Worm (Caenorhabditis elegans): Measurements from ENCODE around the gene ZC302.3.

DNA sequence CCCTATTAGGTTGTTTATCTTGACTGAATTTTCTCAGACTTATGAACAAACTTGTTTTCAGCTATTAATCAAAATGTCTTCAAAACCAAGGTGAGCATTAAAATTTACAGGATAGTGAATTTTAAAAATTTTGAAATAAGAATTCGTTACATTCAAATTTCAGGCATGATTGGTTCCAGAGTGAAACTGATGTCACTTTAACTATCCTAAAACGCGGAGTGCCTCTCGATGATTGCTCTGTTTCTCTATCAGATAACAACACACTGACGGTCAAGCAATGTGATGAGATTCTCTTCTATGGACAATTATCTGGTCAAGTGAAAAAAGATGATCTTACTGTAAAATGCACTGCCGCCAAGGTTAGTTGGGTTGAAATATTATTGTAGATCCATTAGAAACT, 30.1 kb upstream of the ZC302.3 start, which contains the start of gene D1054.3:
- no peak for TF ChIP-seq alr-1 (tag; optimal IDR thresholded peaks at IDR 0.05)
- no peak for TF ChIP-seq dmd-4 (tag; optimal IDR thresholded peaks at IDR 0.05)
- no peak for TF ChIP-seq snpc-4 (tag; optimal IDR thresholded peaks at IDR 0.05)

Data from whole organism, L2 larva.